Fruit fly (Drosophila melanogaster): ENCODE measurements around the gene Dab.

DNA sequence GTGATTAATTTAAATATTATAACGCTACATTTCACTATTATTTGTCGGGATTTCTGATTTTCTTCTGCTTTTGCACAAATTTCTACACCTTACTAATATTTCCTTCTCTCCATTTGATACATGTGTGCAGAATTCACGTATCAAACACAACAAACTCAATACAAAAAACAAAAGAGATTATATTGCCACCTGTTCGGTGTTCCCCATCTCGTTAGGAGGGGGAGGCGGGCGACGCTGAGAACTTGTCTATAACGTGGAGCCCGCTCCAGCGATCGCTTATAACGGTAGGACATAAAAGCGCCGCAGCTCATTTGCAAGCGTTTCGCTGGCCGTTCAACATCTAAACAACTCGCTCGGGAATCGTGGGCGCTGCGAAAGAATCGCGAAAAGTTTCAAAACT is 21.3 kb downstream of the Dab start, which contains the start of gene CG9701:
- no peak for TF ChIP-seq psq (GFP tag; optimal IDR thresholded peaks at IDR 0.05)
- no peak for TF ChIP-seq Hr78 (GFP tag; optimal IDR thresholded peaks at IDR 0.05)
- no peak for TF ChIP-seq Abd-B (GFP tag; optimal IDR thresholded peaks at IDR 0.05)
- TF ChIP-seq Mio (GFP tag; optimal IDR thresholded peaks at IDR 0.05) = no peak
- TF ChIP-seq brk (GFP tag; optimal IDR thresholded peaks at IDR 0.05) = no peak
- TF ChIP-seq pan (optimal IDR thresholded peaks at IDR 0.05) = no peak
- no peak for TF ChIP-seq br (GFP tag; optimal IDR thresholded peaks at IDR 0.05)
- no peak for TF ChIP-seq usp (GFP tag; optimal IDR thresholded peaks at IDR 0.05)
- TF ChIP-seq Jra (GFP tag; optimal IDR thresholded peaks at IDR 0.05) = no peak
